Fruit fly (Drosophila melanogaster) whole organism, embryonic: ENCODE results near the gene CG12992.

Experiments
- Aef1 ChIP-seq: fragments of 200-800 bp; sonication (Bioruptor generic); IDR thresholded peaks from 3 replicates; pipeline ENCODE4 v1.3.6; 2022; ENCODE audit warnings: missing biosample characterization, missing genetic modification characterization
- CG1024 ChIP-seq: fragments of 200-800 bp; sonication (Bioruptor generic); IDR thresholded peaks from 2 replicates; pipeline ENCODE4 v1.3.6; 2022; ENCODE audit warnings: missing biosample characterization, missing genetic modification characterization
- CG11695 ChIP-seq: fragments of 200-800 bp; sonication (Bioruptor generic); IDR thresholded peaks from 3 replicates; pipeline ENCODE4 v1.3.6; 2022; ENCODE audit warnings: missing biosample characterization, missing genetic modification characterization
- CG12155 ChIP-seq: fragments of 200-800 bp; sonication (Bioruptor generic); optimal IDR thresholded peaks from 3 replicates; lab custom pipeline; 2016; ENCODE audit warnings: missing biosample characterization, missing genetic modification characterization
- CG13624 ChIP-seq: fragments of 200-800 bp; sonication (Bioruptor generic); optimal IDR thresholded peaks from 2 replicates; lab custom pipeline; 2016; ENCODE audit warnings: missing biosample characterization, missing genetic modification characterization
- CG15479 ChIP-seq: fragments of 200-800 bp; sonication (Bioruptor generic); optimal IDR thresholded peaks from 3 replicates; lab custom pipeline; 2019; ENCODE audit warnings: missing biosample characterization, mild to moderate bottlenecking, missing genetic modification characterization, moderate library complexity
- CG15696 ChIP-seq: fragments of 200-800 bp; sonication (Bioruptor generic); optimal IDR thresholded peaks from 2 replicates; lab custom pipeline; 2019; ENCODE audit warnings: missing biosample characterization, mild to moderate bottlenecking, missing genetic modification characterization, moderate library complexity
- CG16779 ChIP-seq: fragments of 200-800 bp; sonication (Bioruptor generic); IDR thresholded peaks from 2 replicates; pipeline ENCODE4 v1.3.6; 2022; ENCODE audit warnings: missing biosample characterization, missing genetic modification characterization
- CG16815 ChIP-seq: fragments of 200-800 bp; sonication (Bioruptor generic); optimal IDR thresholded peaks from 3 replicates; lab custom pipeline; 2017; ENCODE audit warnings: missing biosample characterization, mild to moderate bottlenecking, missing genetic modification characterization
- CG16863 ChIP-seq: fragments of 200-800 bp; sonication (Bioruptor generic); optimal IDR thresholded peaks from 3 replicates; lab custom pipeline; 2016; ENCODE audit warnings: missing biosample characterization, missing genetic modification characterization
- CG18011 ChIP-seq: fragments of 200-800 bp; sonication (Bioruptor generic); optimal IDR thresholded peaks from 2 replicates; lab custom pipeline; 2017; ENCODE audit warnings: missing biosample characterization, missing genetic modification characterization, mild to moderate bottlenecking, moderate library complexity, missing genotype
- CG18476 ChIP-seq: fragments of 200-800 bp; sonication (Bioruptor generic); optimal IDR thresholded peaks from 2 replicates; lab custom pipeline; 2016; ENCODE audit warnings: missing biosample characterization, mild to moderate bottlenecking, missing genetic modification characterization
- CG18599 ChIP-seq: fragments of 200-800 bp; sonication (Bioruptor generic); optimal IDR thresholded peaks from 3 replicates; lab custom pipeline; 2017; ENCODE audit warnings: missing biosample characterization, missing genetic modification characterization, mild to moderate bottlenecking, moderate library complexity, missing genetic modification reagents
- CG18619 ChIP-seq: fragments of 200-800 bp; sonication (Bioruptor generic); optimal IDR thresholded peaks from 3 replicates; lab custom pipeline; 2017; ENCODE audit warnings: missing biosample characterization, mild to moderate bottlenecking, missing genetic modification characterization
- CG30020 ChIP-seq: fragments of 200-800 bp; optimal IDR thresholded peaks from 2 replicates; lab custom pipeline; 2019; ENCODE audit warnings: missing biosample characterization, mild to moderate bottlenecking, missing genetic modification characterization, moderate library complexity
- CG31441 ChIP-seq: fragments of 200-800 bp; sonication (Bioruptor generic); IDR thresholded peaks from 2 replicates; pipeline ENCODE4 v1.3.6; 2022; ENCODE audit warnings: missing biosample characterization, missing genetic modification characterization
- CG32772 ChIP-seq: fragments of 200-800 bp; sonication (Bioruptor generic); IDR thresholded peaks from 2 replicates; pipeline ENCODE4 v1.3.6; 2022; ENCODE audit warnings: missing biosample characterization, missing genetic modification characterization
- CG4707 ChIP-seq: fragments of 200-800 bp; sonication (Bioruptor generic); optimal IDR thresholded peaks from 2 replicates; lab custom pipeline; 2018; ENCODE audit warnings: missing biosample characterization, mild to moderate bottlenecking, missing genetic modification characterization, moderate library complexity
- CG6654 ChIP-seq: fragments of 200-800 bp; sonication (Bioruptor generic); optimal IDR thresholded peaks from 2 replicates; lab custom pipeline; 2017; ENCODE audit warnings: missing biosample characterization, mild to moderate bottlenecking, missing genetic modification characterization
- CG7357 ChIP-seq: fragments of 200-800 bp; sonication (Bioruptor generic); IDR thresholded peaks from 3 replicates; pipeline ENCODE4 v1.3.6; 2022; ENCODE audit warnings: missing biosample characterization, missing genetic modification characterization
- CG8388 ChIP-seq: fragments of 200-800 bp; sonication (Bioruptor generic); optimal IDR thresholded peaks from 2 replicates; lab custom pipeline; 2019; ENCODE audit warnings: missing biosample characterization, mild to moderate bottlenecking, missing genetic modification characterization, moderate library complexity
- CG9215 ChIP-seq: fragments of 200-800 bp; sonication (Bioruptor generic); IDR thresholded peaks from 2 replicates; pipeline ENCODE4 v1.3.6; 2022; ENCODE audit warnings: missing biosample characterization, missing genetic modification characterization
- CkIIα-i1 ChIP-seq: fragments of 200-800 bp; sonication (Bioruptor generic); IDR thresholded peaks from 2 replicates; pipeline ENCODE4 v1.3.6; 2022; ENCODE audit warnings: missing biosample characterization, missing genetic modification characterization
- Dbx ChIP-seq: fragments of 200-800 bp; sonication (Bioruptor generic); IDR thresholded peaks from 3 replicates; pipeline ENCODE4 v1.3.6; 2022; ENCODE audit warnings: missing biosample characterization, missing genetic modification characterization
- Dek ChIP-seq: fragments of 200-800 bp; sonication (Bioruptor generic); optimal IDR thresholded peaks from 3 replicates; lab custom pipeline; 2019; ENCODE audit warnings: missing biosample characterization, mild to moderate bottlenecking, missing genetic modification characterization, moderate library complexity
- Dip3 ChIP-seq: fragments of 200-800 bp; sonication (Bioruptor generic); optimal IDR thresholded peaks from 3 replicates; lab custom pipeline; 2016; ENCODE audit warnings: missing biosample characterization, missing genetic modification characterization
- Dref ChIP-seq: fragments of 200-800 bp; sonication (Bioruptor generic); IDR thresholded peaks from 2 replicates; pipeline ENCODE4 v1.3.6; 2022; ENCODE audit warnings: missing biosample characterization, missing genetic modification characterization
- E2f1 ChIP-seq: fragments of 200-800 bp; sonication (Bioruptor generic); IDR thresholded peaks from 2 replicates; pipeline ENCODE4 v1.3.6; 2022; ENCODE audit warnings: missing biosample characterization, missing genetic modification characterization
- Elba2 ChIP-seq: fragments of 200-800 bp; sonication (Bioruptor generic); optimal IDR thresholded peaks from 3 replicates; lab custom pipeline; 2016; ENCODE audit warnings: missing biosample characterization, missing genetic modification characterization
- HLH3B ChIP-seq: fragments of 200-800 bp; sonication (Bioruptor generic); IDR thresholded peaks from 2 replicates; pipeline ENCODE4 v1.3.6; 2022; ENCODE audit warnings: missing biosample characterization, missing genetic modification characterization
- Hand ChIP-seq: fragments of 200-800 bp; sonication (Bioruptor generic); optimal IDR thresholded peaks from 2 replicates; lab custom pipeline; 2017; ENCODE audit warnings: mild to moderate bottlenecking, missing biosample characterization, missing genetic modification reagents, missing genetic modification characterization
- Mad ChIP-seq: fragments of 200-800 bp; sonication (Bioruptor generic); optimal IDR thresholded peaks from 2 replicates; lab custom pipeline; 2016; ENCODE audit warnings: missing biosample characterization, missing genetic modification characterization
- NK7.1 ChIP-seq: fragments of 200-800 bp; sonication (Bioruptor generic); optimal IDR thresholded peaks from 3 replicates; lab custom pipeline; 2016; ENCODE audit warnings: missing biosample characterization, missing genetic modification characterization
- Nf-YA ChIP-seq: fragments of 200-800 bp; sonication (Bioruptor generic); IDR thresholded peaks from 2 replicates; pipeline ENCODE4 v1.3.6; 2022; ENCODE audit warnings: missing biosample characterization, missing genetic modification characterization
- Ssrp ChIP-seq: fragments of 200-800 bp; sonication (Bioruptor generic); optimal IDR thresholded peaks from 2 replicates; lab custom pipeline; 2018; ENCODE audit warnings: missing biosample characterization, mild to moderate bottlenecking, missing genetic modification characterization, moderate library complexity
- cad ChIP-seq: fragments of >200 bp; optimal IDR thresholded peaks from 2 replicates; lab custom pipeline; 2017; ENCODE audit warnings: missing biosample characterization, missing genetic modification characterization
- da ChIP-seq: fragments of 200-800 bp; sonication (Bioruptor generic); optimal IDR thresholded peaks from 2 replicates; lab custom pipeline; 2016; ENCODE audit warnings: missing biosample characterization, missing genetic modification characterization
- eve ChIP-seq, 2 experiments: fragments of >200 bp; optimal IDR thresholded peaks; 2 replicates each; lab custom pipeline; 2017; ENCODE audit warnings: missing biosample characterization in 2 of 2, missing genetic modification characterization in 2 of 2
- fd96Cb ChIP-seq: fragments of 200-800 bp; sonication (Bioruptor generic); optimal IDR thresholded peaks from 2 replicates; lab custom pipeline; 2018; ENCODE audit warnings: missing biosample characterization, mild to moderate bottlenecking, missing genetic modification characterization, moderate library complexity
- hb ChIP-seq: fragments of 200-800 bp; sonication (Bioruptor generic); IDR thresholded peaks from 3 replicates; pipeline ENCODE4 v1.3.6; 2022; ENCODE audit warnings: missing biosample characterization, missing genetic modification characterization; ENCODE audit not compliant: partially characterized antibody
- ind ChIP-seq: fragments of 200-800 bp; sonication (Bioruptor generic); optimal IDR thresholded peaks from 3 replicates; lab custom pipeline; 2016; ENCODE audit warnings: missing biosample characterization, missing genetic modification characterization
- knrl ChIP-seq: fragments of 200-800 bp; sonication (Bioruptor generic); IDR thresholded peaks from 3 replicates; pipeline ENCODE4 v1.3.6; 2022; ENCODE audit warnings: missing biosample characterization, missing genetic modification characterization; ENCODE audit not compliant: partially characterized antibody
- lmd ChIP-seq: fragments of 200-800 bp; sonication (Bioruptor generic); IDR thresholded peaks from 2 replicates; pipeline ENCODE4 v1.3.6; 2022; ENCODE audit warnings: missing biosample characterization, missing genetic modification characterization
- nmo ChIP-seq: fragments of 200-800 bp; sonication (Bioruptor generic); optimal IDR thresholded peaks from 2 replicates; lab custom pipeline; 2018; ENCODE audit warnings: missing biosample characterization, mild to moderate bottlenecking, missing genetic modification characterization, moderate library complexity
- pita ChIP-seq: fragments of 200-800 bp; sonication (Bioruptor generic); optimal IDR thresholded peaks from 2 replicates; lab custom pipeline; 2017; ENCODE audit warnings: missing biosample characterization, mild to moderate bottlenecking, missing genetic modification characterization
- pnt ChIP-seq: fragments of 200-800 bp; sonication (Bioruptor generic); optimal IDR thresholded peaks from 3 replicates; lab custom pipeline; 2016; ENCODE audit warnings: missing biosample characterization, missing genetic modification characterization
- pros ChIP-seq: fragments of 200-800 bp; sonication (Bioruptor generic); optimal IDR thresholded peaks from 3 replicates; lab custom pipeline; 2019; ENCODE audit warnings: missing biosample characterization, mild to moderate bottlenecking, missing genetic modification characterization, moderate library complexity
- rib ChIP-seq: fragments of 200-800 bp; sonication (Bioruptor generic); IDR thresholded peaks from 2 replicates; pipeline ENCODE4 v1.3.6; 2022; ENCODE audit warnings: missing biosample characterization, missing genetic modification characterization
- sens ChIP-seq: fragments of 200-800 bp; sonication (Bioruptor generic); peaks from one replicate; lab custom pipeline; 2016; ENCODE audit warnings: missing biosample characterization, missing genetic modification characterization
- sna ChIP-seq: fragments of 200-800 bp; sonication (Bioruptor generic); IDR thresholded peaks from 2 replicates; pipeline ENCODE4 v1.3.6; 2022; ENCODE audit warnings: missing biosample characterization, missing genetic modification characterization; ENCODE audit not compliant: partially characterized antibody
- ssp ChIP-seq: fragments of 200-800 bp; sonication (Bioruptor generic); IDR thresholded peaks from 2 replicates; pipeline ENCODE4 v1.3.6; 2022; ENCODE audit warnings: missing biosample characterization, missing genetic modification characterization
- tap ChIP-seq: fragments of 200-800 bp; optimal IDR thresholded peaks from 3 replicates; lab custom pipeline; 2019; ENCODE audit warnings: missing biosample characterization, mild to moderate bottlenecking, missing genetic modification characterization, moderate library complexity
- trem ChIP-seq: fragments of 200-800 bp; optimal IDR thresholded peaks from 3 replicates; lab custom pipeline; 2019; ENCODE audit warnings: missing biosample characterization, mild to moderate bottlenecking, missing genetic modification characterization, moderate library complexity

CG12992 gene

DNA sequence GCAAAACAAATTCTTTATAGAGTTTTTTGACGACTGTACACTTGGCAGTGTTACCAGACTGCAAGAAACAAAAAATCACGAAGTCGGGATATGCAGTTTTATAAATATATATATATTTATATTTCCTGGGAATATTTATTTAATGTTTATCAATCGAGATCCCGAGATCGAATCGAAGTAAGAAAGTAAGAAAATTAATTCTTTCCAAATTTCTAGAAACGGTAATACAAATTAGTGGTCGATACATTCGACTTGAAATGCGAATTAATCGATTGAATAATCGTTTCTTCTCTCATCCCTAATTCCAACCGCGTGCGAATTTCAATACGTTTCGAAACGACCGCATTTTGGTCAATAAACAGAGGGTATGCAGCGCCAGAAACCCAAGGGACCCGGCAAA lies 47.3 kb downstream of the CG12992 start, which contains the start of the genes CG8289 and CG5800 (continued):
- TF ChIP-seq CG16779 (GFP tag; lab: Robert Waterston, UW): no peak
- TF ChIP-seq CG12155 (GFP tag; lab: Kevin White, UChicago): peak; percentile 15
- TF ChIP-seq HLH3B (GFP tag; lab: Robert Waterston, UW): no peak
- no peak for TF ChIP-seq Nf-YA
- TF ChIP-seq CG6654 (GFP tag; lab: Kevin White, UChicago): no peak
- no peak for TF ChIP-seq eve (GFP tag; optimal IDR thresholded peaks at IDR 0.05; lab: Kevin White, UChicago)
- TF ChIP-seq pnt: no peak
- TF ChIP-seq CG18599 (GFP tag; lab: Kevin White, UChicago): no peak
- TF ChIP-seq sna: peak; percentile 59
- no peak for TF ChIP-seq CG13624 (GFP tag; lab: Kevin White, UChicago)
- no peak for TF ChIP-seq rib
- TF ChIP-seq Dref: peak; percentile 67
- TF ChIP-seq NK7.1 (GFP tag; lab: Kevin White, UChicago): no peak
- TF ChIP-seq sens: peak; percentile 9
- TF ChIP-seq CG31441 (GFP tag; lab: Robert Waterston, UW): no peak
- no peak for TF ChIP-seq ind (GFP tag; lab: Kevin White, UChicago)
- no peak for TF ChIP-seq CG7357 (GFP tag; lab: Robert Waterston, UW)
- no peak for TF ChIP-seq CG8388
- TF ChIP-seq CG15479 (GFP tag; lab: Kevin White, UChicago): no peak
- TF ChIP-seq Dek (tag; lab: Kevin White, UChicago): no peak
- no peak for TF ChIP-seq CkIIα-i1 (GFP tag; lab: Robert Waterston, UW)
- no peak for TF ChIP-seq CG4707 (GFP tag; lab: Kevin White, UChicago)
- TF ChIP-seq hb (GFP tag; lab: Robert Waterston, UW): 0 out of 3 replicates have a peak, but pooled peaks have one; percentile 14
- TF ChIP-seq CG1024 (GFP tag; lab: Robert Waterston, UW): no peak
- peak; percentile 20 for TF ChIP-seq CG15696
- TF ChIP-seq knrl (GFP tag; lab: Robert Waterston, UW): peak; percentile 68
- no peak for TF ChIP-seq Dip3 (GFP tag; lab: Kevin White, UChicago)
- TF ChIP-seq CG30020: peak; percentile 39
- no peak for TF ChIP-seq cad (GFP tag; lab: Kevin White, UChicago)
- peak; percentile 49 for TF ChIP-seq nmo (GFP tag; lab: Kevin White, UChicago)
- TF ChIP-seq E2f1 (GFP tag; lab: Robert Waterston, UW): no peak
- no peak for TF ChIP-seq Dbx (GFP tag; lab: Robert Waterston, UW)
- TF ChIP-seq tap: no peak
- no peak for TF ChIP-seq CG18011 (GFP tag; lab: Kevin White, UChicago)
- TF ChIP-seq Ssrp (tag; lab: Kevin White, UChicago): no peak
- TF ChIP-seq trem (tag; lab: Kevin White, UChicago): peak; percentile 89
- no peak for TF ChIP-seq CG16815
- TF ChIP-seq CG32772 (GFP tag; lab: Robert Waterston, UW): no peak
- TF ChIP-seq pros (GFP tag; lab: Kevin White, UChicago): no peak
- no peak for TF ChIP-seq CG18619 (GFP tag; lab: Kevin White, UChicago)
- TF ChIP-seq Elba2 (GFP tag; lab: Kevin White, UChicago): peak; percentile 47
- no peak for TF ChIP-seq CG18476 (GFP tag; lab: Kevin White, UChicago)
- no peak for TF ChIP-seq Mad
- no peak for TF ChIP-seq CG9215 (GFP tag; lab: Robert Waterston, UW)
- no peak for TF ChIP-seq Aef1
- TF ChIP-seq CG11695: no peak
- no peak for TF ChIP-seq pita (GFP tag; lab: Kevin White, UChicago)
- no peak for TF ChIP-seq da (GFP tag; lab: Kevin White, UChicago)
- TF ChIP-seq CG16863 (GFP tag; lab: Kevin White, UChicago): no peak
- no peak for TF ChIP-seq Hand (GFP tag; lab: Kevin White, UChicago)
- TF ChIP-seq lmd: no peak
- no peak for TF ChIP-seq fd96Cb (tag; lab: Kevin White, UChicago)
- TF ChIP-seq ssp (GFP tag; lab: Robert Waterston, UW): no peak
